Worm (Caenorhabditis elegans) whole organism, L3 larva: ENCODE measurements around the gene Y39B6A.25.

Source experiments
- ceh-16 ChIP-seq: sonication (generic microtip); optimal IDR thresholded peaks from 2 replicates; lab custom pipeline; 2017; ENCODE audit warnings: missing biosample characterization, missing genetic modification characterization
- egl-27 ChIP-seq: sonication (generic microtip); optimal IDR thresholded peaks from 4 replicates; lab custom pipeline; 2017; ENCODE audit warnings: missing biosample characterization, missing genetic modification reagents, missing genetic modification characterization
- elt-3 ChIP-seq, 3 experiments: fragments of 150-350 bp in 1 of 3; sonication (generic microtip) in 2 of 3; optimal IDR thresholded peaks; 2 replicates in 2 of 3; 4 replicates in 1 of 3; lab custom pipeline; 2014 to 2017; ENCODE audit warnings: missing biosample characterization in 3 of 3, missing genetic modification characterization in 3 of 3
- hmg-11 ChIP-seq: sonication (generic microtip); optimal IDR thresholded peaks from 2 replicates; lab custom pipeline; 2016; ENCODE audit warnings: missing genetic modification characterization, missing compliant biosample characterization
- nhr-12 ChIP-seq: fragments of 150-350 bp; optimal IDR thresholded peaks from 2 replicates; lab custom pipeline; 2014; ENCODE audit warnings: missing biosample characterization, missing genetic modification characterization

ce11 chrV:19001016-19001415 lies 25.2 kb upstream of the Y39B6A.25 start, which contains the start of gene Y39B6A.34:
- TF ChIP-seq nhr-12 (tag; lab: Kevin White, UChicago) (no peak), elt-3 (tag; optimal IDR thresholded peaks at IDR 0.05; lab: Kevin White, UChicago) (no peak), ceh-16 (tag; lab: Kevin White, UChicago) (no peak), egl-27 (tag; lab: Kevin White, UChicago) (no peak), hmg-11 (tag; lab: Kevin White, UChicago) (peak; percentile 50)
